Worm (Caenorhabditis elegans) whole organism, L3 larva: ENCODE measurements around the gene F26A1.8.
"Not testable (repeated sequence)": the region's sequence is repeated elsewhere in the genome, so short reads cannot be mapped to it uniquely, and the experiment has no call there.

Experiments
- ZK546.5 ChIP-seq: sonication (generic microtip); optimal IDR thresholded peaks from 2 replicates; lab custom pipeline; 2017; ENCODE audit warnings: missing biosample characterization, missing genetic modification characterization
- ceh-28 ChIP-seq: fragments of 150-350 bp; optimal IDR thresholded peaks from 2 replicates; lab custom pipeline; 2014; ENCODE audit warnings: missing biosample characterization, missing genetic modification reagents, missing genetic modification characterization
- ceh-82 ChIP-seq: fragments of 150-350 bp; optimal IDR thresholded peaks from 2 replicates; lab custom pipeline; 2014; ENCODE audit warnings: missing biosample characterization, missing genetic modification characterization
- ceh-9 ChIP-seq: sonication (generic microtip); optimal IDR thresholded peaks from 2 replicates; lab custom pipeline; 2018; ENCODE audit warnings: missing biosample characterization, missing genetic modification characterization
- egl-5 ChIP-seq: fragments of 150-350 bp; optimal IDR thresholded peaks from 2 replicates; lab custom pipeline; 2017; ENCODE audit warnings: missing biosample characterization, missing genetic modification reagents, missing genetic modification characterization, inconsistent platforms
- elt-2 ChIP-seq: sonication (generic microtip); optimal IDR thresholded peaks from 2 replicates; lab custom pipeline; 2016; ENCODE audit warnings: missing genetic modification reagents, mild to moderate bottlenecking, missing genetic modification characterization, missing compliant biosample characterization
- fkh-10 ChIP-seq: sonication (generic microtip); optimal IDR thresholded peaks from 2 replicates; lab custom pipeline; 2017; ENCODE audit warnings: missing biosample characterization, missing genetic modification reagents, missing genetic modification characterization
- jun-1 ChIP-seq: fragments of 150-350 bp; optimal IDR thresholded peaks from 2 replicates; lab custom pipeline; 2014; ENCODE audit warnings: missing biosample characterization, missing genetic modification reagents, missing genetic modification characterization
- lsy-12 ChIP-seq: sonication (generic microtip); optimal IDR thresholded peaks from 2 replicates; lab custom pipeline; 2016; ENCODE audit warnings: mild to moderate bottlenecking, missing genetic modification characterization, missing compliant biosample characterization
- mml-1 ChIP-seq: fragments of 150-350 bp; sonication (generic microtip); optimal IDR thresholded peaks from 3 replicates; lab custom pipeline; 2014; ENCODE audit warnings: missing biosample characterization, missing genetic modification characterization
- nfya-1 ChIP-seq: sonication (generic microtip); optimal IDR thresholded peaks from 2 replicates; lab custom pipeline; 2017; ENCODE audit warnings: missing genetic modification characterization, mild to moderate bottlenecking, missing compliant biosample characterization, antibody characterized with exemption, moderate library complexity; ENCODE audit not compliant: insufficient read depth
- nhr-23 ChIP-seq: fragments of 150-350 bp; optimal IDR thresholded peaks from 2 replicates; lab custom pipeline; 2014; ENCODE audit warnings: missing biosample characterization, missing genetic modification reagents, missing genetic modification characterization
- nhr-25 ChIP-seq: sonication (generic microtip); optimal IDR thresholded peaks from 2 replicates; lab custom pipeline; 2017; ENCODE audit warnings: missing biosample characterization, missing genetic modification characterization
- nhr-43 ChIP-seq: sonication (generic microtip); optimal IDR thresholded peaks from 2 replicates; lab custom pipeline; 2016; ENCODE audit warnings: mild to moderate bottlenecking, missing genetic modification characterization, missing compliant biosample characterization; ENCODE audit not compliant: poor library complexity, severe bottlenecking
- nhr-76 ChIP-seq: fragments of 150-350 bp; sonication (generic microtip); optimal IDR thresholded peaks from 5 replicates; lab custom pipeline; 2014; ENCODE audit warnings: missing biosample characterization, missing genetic modification characterization
- pqm-1 ChIP-seq: fragments of 150-350 bp; optimal IDR thresholded peaks from 2 replicates; lab custom pipeline; 2017; ENCODE audit warnings: missing biosample characterization, missing genetic modification characterization, inconsistent platforms
- skn-1 ChIP-seq: fragments of 150-350 bp; optimal IDR thresholded peaks from 2 replicates; lab custom pipeline; 2014; ENCODE audit warnings: missing biosample characterization, missing genetic modification characterization
- snpc-4 ChIP-seq: fragments of 150-350 bp; optimal IDR thresholded peaks from 2 replicates; lab custom pipeline; 2014; ENCODE audit warnings: missing biosample characterization, missing genetic modification characterization
- tbx-2 ChIP-seq: sonication (generic microtip); optimal IDR thresholded peaks from 2 replicates; lab custom pipeline; 2016; ENCODE audit warnings: mild to moderate bottlenecking, missing genetic modification characterization, missing compliant biosample characterization
- unc-39 ChIP-seq: sonication (generic microtip); optimal IDR thresholded peaks from 4 replicates; lab custom pipeline; 2017; ENCODE audit warnings: missing biosample characterization, missing genetic modification characterization
- unc-62 ChIP-seq: fragments of 150-350 bp; sonication (generic microtip); optimal IDR thresholded peaks from 4 replicates; lab custom pipeline; 2014; ENCODE audit warnings: missing biosample characterization, missing genetic modification reagents, missing genetic modification characterization
- ztf-11 ChIP-seq: fragments of 150-350 bp; optimal IDR thresholded peaks from 2 replicates; lab custom pipeline; 2014; ENCODE audit warnings: missing biosample characterization, missing genetic modification characterization

Gene F26A1.8

ce11 chrIII:4781937-4782576 is 40.0 kb downstream of the F26A1.8 start, which contains the start of the genes gex-5 and C38D4.10:
Gene gex-5 (minus strand): TSS chrIII:4781987.
Gene C38D4.10 (plus strand): TSS chrIII:4782526.
- not testable (repeated sequence) for TF ChIP-seq nfya-1, nhr-25, ceh-28 (tag; lab: Kevin White, UChicago)

- TF ChIP-seq nhr-43 (tag; lab: Kevin White, UChicago) (no peak), pqm-1 (tag; lab: Kevin White, UChicago) (peak; percentile 35), elt-2 (tag; lab: Kevin White, UChicago) (peak; percentile 55)
Measured at ce11 chrIII:4779855-4780254, 42.2 kb downstream of the F26A1.8 start, which contains the start of gene B0393.9. Gene B0393.9 (minus strand): TSS chrIII:4780157.

- no peak for TF ChIP-seq ceh-82 (tag; lab: Kevin White, UChicago)
- no peak for TF ChIP-seq unc-39 (tag; lab: Kevin White, UChicago)
- TF ChIP-seq egl-5 (tag; lab: Kevin White, UChicago): no peak
- TF ChIP-seq lsy-12: no peak
- TF ChIP-seq nhr-76: no peak
- TF ChIP-seq unc-62 (GFP tag; lab: Kevin White, UChicago): no peak
- TF ChIP-seq ZK546.5 (tag; lab: Kevin White, UChicago): no peak
- TF ChIP-seq nhr-25 (tag; lab: Kevin White, UChicago): no peak
- no peak for TF ChIP-seq jun-1 (tag; lab: Kevin White, UChicago)
- TF ChIP-seq snpc-4: no peak
- TF ChIP-seq ztf-11 (tag; lab: Kevin White, UChicago): no peak
- no peak for TF ChIP-seq ceh-9 (tag; lab: Kevin White, UChicago)
- no peak for TF ChIP-seq mml-1 (tag; lab: Kevin White, UChicago)
- TF ChIP-seq tbx-2 (tag; lab: Kevin White, UChicago): no peak
- TF ChIP-seq fkh-10 (GFP tag; lab: Kevin White, UChicago): no peak
- TF ChIP-seq skn-1: no peak
- no peak for TF ChIP-seq nhr-23
Measured at ce11 chrIII:4778003-4778402, 44.0 kb downstream of the F26A1.8 start, which contains the start of gene B0393.7. Gene B0393.7 (minus strand): TSS chrIII:4778103.
